Worm (Caenorhabditis elegans): ENCODE results near the gene F40F9.3.

- no peak for TF ChIP-seq pqm-1 (tag; optimal IDR thresholded peaks at IDR 0.05)
- no peak for TF ChIP-seq nhr-11 (tag; optimal IDR thresholded peaks at IDR 0.05)
- TF ChIP-seq sea-2 (GFP tag; optimal IDR thresholded peaks at IDR 0.05) = no peak
- TF ChIP-seq zag-1 (tag; optimal IDR thresholded peaks at IDR 0.05) = no peak
- no peak for TF ChIP-seq elt-1 (tag; optimal IDR thresholded peaks at IDR 0.05)
- no peak for TF ChIP-seq unc-62 (GFP tag; optimal IDR thresholded peaks at IDR 0.05)
- no peak for TF ChIP-seq elt-3 (tag; optimal IDR thresholded peaks at IDR 0.05)
- no peak for TF ChIP-seq nhr-76 (tag; optimal IDR thresholded peaks at IDR 0.05)
- TF ChIP-seq snpc-4 (tag; optimal IDR thresholded peaks at IDR 0.05) = no peak
Measured at ce11 chrV:9754459-9754858, 39.5 kb downstream of the F40F9.3 start, which contains the start of gene F58E6.5.
